Worm (Caenorhabditis elegans) whole organism, early embryonic: ENCODE measurements around the gene F14H12.17.

Experiments
- B0310.2 ChIP-seq: sonication (generic microtip); optimal IDR thresholded peaks from 2 replicates; lab custom pipeline; 2016; ENCODE audit warnings: mild to moderate bottlenecking, missing genetic modification characterization, missing compliant biosample characterization
- F13C5.2 ChIP-seq: sonication (generic microtip); optimal IDR thresholded peaks from 2 replicates; lab custom pipeline; 2017; ENCODE audit warnings: mild to moderate bottlenecking, missing genetic modification characterization, inconsistent platforms, missing compliant biosample characterization
- aly-1 ChIP-seq: sonication (generic microtip); optimal IDR thresholded peaks from 2 replicates; lab custom pipeline; 2016; ENCODE audit warnings: missing genetic modification characterization, missing compliant biosample characterization
- ama-1 ChIP-seq: fragments of 150-350 bp; optimal IDR thresholded peaks from 2 replicates; lab custom pipeline; 2014
- ceh-13 ChIP-seq: fragments of 200-800 bp; sonication (Bioruptor generic); optimal IDR thresholded peaks from 2 replicates; lab custom pipeline; 2018; ENCODE audit warnings: mild to moderate bottlenecking, missing genetic modification characterization, missing compliant biosample characterization
- ceh-36 ChIP-seq: sonication (generic microtip); optimal IDR thresholded peaks from 2 replicates; lab custom pipeline; 2016; ENCODE audit warnings: missing genetic modification characterization, inconsistent platforms, missing compliant biosample characterization
- ets-7 ChIP-seq: sonication (generic microtip); optimal IDR thresholded peaks from 2 replicates; lab custom pipeline; 2016; ENCODE audit warnings: missing genotype, missing genetic modification characterization, missing compliant biosample characterization
- flt-1 ChIP-seq: fragments of 200-800 bp; sonication (Bioruptor generic); IDR thresholded peaks from 2 replicates; pipeline ENCODE4 v1.3.6; 2022; ENCODE audit warnings: missing genetic modification characterization, missing compliant biosample characterization
- hmbx-1 ChIP-seq: sonication (generic microtip); optimal IDR thresholded peaks from 2 replicates; lab custom pipeline; 2016; ENCODE audit warnings: mild to moderate bottlenecking, missing genetic modification characterization, missing compliant biosample characterization
- hmg-4 ChIP-seq: fragments of 200-800 bp; sonication (Bioruptor generic); optimal IDR thresholded peaks from 2 replicates; lab custom pipeline; 2018; ENCODE audit warnings: mild to moderate bottlenecking, missing genetic modification characterization, missing compliant biosample characterization
- hnd-1 ChIP-seq: sonication (generic microtip); optimal IDR thresholded peaks from 2 replicates; lab custom pipeline; 2016; ENCODE audit warnings: missing genetic modification characterization, missing compliant biosample characterization
- pes-1 ChIP-seq: fragments of 200-800 bp; sonication (Bioruptor generic); IDR thresholded peaks from 2 replicates; pipeline ENCODE4 v1.3.6; 2022; ENCODE audit warnings: missing genetic modification reagents, missing genetic modification characterization, missing compliant biosample characterization
- scrt-1 ChIP-seq: fragments of 200-800 bp; sonication (Bioruptor generic); IDR thresholded peaks from 2 replicates; pipeline ENCODE4 v1.3.6; 2022; ENCODE audit warnings: missing genetic modification characterization, missing compliant biosample characterization
- sea-1 ChIP-seq: fragments of 200-800 bp; sonication (Bioruptor generic); conservative IDR thresholded peaks from 2 replicates; pipeline ENCODE4 v1.3.6; 2022; ENCODE audit warnings: missing genetic modification characterization, missing compliant biosample characterization
- tbx-11 ChIP-seq: fragments of 200-800 bp; sonication (Bioruptor generic); IDR thresholded peaks from 2 replicates; pipeline ENCODE4 v1.3.6; 2022; ENCODE audit warnings: missing genetic modification characterization, missing compliant biosample characterization
- tbx-37 ChIP-seq: fragments of 200-800 bp; sonication (Bioruptor generic); conservative IDR thresholded peaks from 2 replicates; pipeline ENCODE4 v1.3.6; 2022; ENCODE audit warnings: missing genetic modification reagents, missing genetic modification characterization, missing compliant biosample characterization
- tra-4 ChIP-seq: sonication (generic microtip); optimal IDR thresholded peaks from 2 replicates; lab custom pipeline; 2017; ENCODE audit warnings: missing genetic modification characterization, missing compliant biosample characterization

The F14H12.17 gene

ce11 chrX:4397460-4397859, 34.4 kb upstream of the F14H12.17 start:
- TF ChIP-seq hmg-4 (GFP tag; lab: Kevin White, UChicago) = no peak
- no peak for TF ChIP-seq ceh-36 (tag; lab: Kevin White, UChicago)
- no peak for TF ChIP-seq F13C5.2 (tag; lab: Kevin White, UChicago)
- TF ChIP-seq flt-1 (GFP tag; lab: Robert Waterston, UW) = no peak
- TF ChIP-seq ets-7 (tag; lab: Kevin White, UChicago) = no peak
- no peak for TF ChIP-seq aly-1 (tag; lab: Kevin White, UChicago)
- TF ChIP-seq scrt-1 (GFP tag; lab: Robert Waterston, UW) = no peak
- TF ChIP-seq B0310.2 (tag; lab: Kevin White, UChicago) = no peak
- no peak for TF ChIP-seq hmbx-1 (tag; lab: Kevin White, UChicago)
- TF ChIP-seq tra-4 (tag; lab: Kevin White, UChicago) = no peak
- no peak for TF ChIP-seq tbx-11
- TF ChIP-seq tbx-37 (GFP tag; lab: Robert Waterston, UW) = no peak
- TF ChIP-seq pes-1 (GFP tag; lab: Robert Waterston, UW) = no peak
- TF ChIP-seq ceh-13 = no peak
- no peak for TF ChIP-seq hnd-1 (tag; lab: Kevin White, UChicago)
- no peak for TF ChIP-seq ama-1
- TF ChIP-seq sea-1 = no peak

- TF ChIP-seq hmg-4 (GFP tag; lab: Kevin White, UChicago) = no peak
- TF ChIP-seq B0310.2 (tag; lab: Kevin White, UChicago) = no peak
- no peak for TF ChIP-seq ets-7 (tag; lab: Kevin White, UChicago)
- TF ChIP-seq tbx-37 (GFP tag; lab: Robert Waterston, UW) = peak; percentile 42; the same call in 1 of the 2 replicates
- peak; percentile 62 for TF ChIP-seq F13C5.2 (tag; lab: Kevin White, UChicago)
These were observed 32.2 kb upstream of the F14H12.17 start for ce11 chrX:4395073-4395850.

DNA sequence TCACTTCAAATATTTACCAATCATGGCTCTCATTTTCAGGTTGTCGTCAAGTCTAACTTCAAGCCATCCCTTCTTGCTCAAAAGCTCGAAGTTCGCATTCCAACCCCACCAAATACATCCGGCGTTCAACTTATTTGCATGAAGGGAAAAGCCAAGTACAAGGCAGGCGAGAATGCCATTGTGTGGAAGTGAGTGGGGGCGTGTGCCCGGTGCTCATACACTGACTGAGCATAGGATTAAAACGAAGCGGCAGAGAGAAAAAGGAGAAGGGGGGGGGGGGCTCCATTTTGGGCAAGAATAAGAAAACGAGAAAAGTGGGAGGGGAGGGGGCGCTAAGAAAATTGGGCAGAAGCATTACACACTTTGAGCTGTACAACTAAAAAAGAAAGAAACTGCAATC, 28.6 kb upstream of the F14H12.17 start:
- no peak for TF ChIP-seq hmg-4 (GFP tag; lab: Kevin White, UChicago)
- no peak for TF ChIP-seq hmbx-1 (tag; lab: Kevin White, UChicago)
- TF ChIP-seq pes-1 (GFP tag; lab: Robert Waterston, UW) = no peak
- TF ChIP-seq ama-1 = no peak
- no peak for TF ChIP-seq sea-1

- TF ChIP-seq F13C5.2 (tag; lab: Kevin White, UChicago) (peak; percentile 55), hmbx-1 (tag; lab: Kevin White, UChicago) (no peak), hmg-4 (GFP tag; lab: Kevin White, UChicago) (peak; percentile 77), aly-1 (tag; lab: Kevin White, UChicago) (peak; percentile 4)
These were observed 25.8 kb upstream of the F14H12.17 start, which contains the start of gene dpy-23 for ce11 chrX:4388834-4389409. TSS of gene dpy-23 (plus strand) at chrX:4389359.

ce11 chrX:4386493-4386892, 23.4 kb upstream of the F14H12.17 start:
- TF ChIP-seq ceh-13 (no peak), F13C5.2 (tag; lab: Kevin White, UChicago) (no peak), aly-1 (tag; lab: Kevin White, UChicago) (no peak), scrt-1 (GFP tag; lab: Robert Waterston, UW) (no peak), hnd-1 (tag; lab: Kevin White, UChicago) (no peak), hmbx-1 (tag; lab: Kevin White, UChicago) (no peak)

- TF ChIP-seq aly-1 (tag; lab: Kevin White, UChicago) = no peak
These were observed 20.3 kb upstream of the F14H12.17 start, which contains the start of gene lst-2 for ce11 chrX:4383316-4383936. TSS of gene lst-2 (minus strand) at chrX:4383366.

ce11 chrX:4377689-4378088, 14.6 kb upstream of the F14H12.17 start, which contains the start of gene R160.12:
TSS of gene R160.12 (minus strand) at chrX:4377789.
- no peak for TF ChIP-seq pes-1 (GFP tag; lab: Robert Waterston, UW)
- TF ChIP-seq B0310.2 (tag; lab: Kevin White, UChicago) = no peak
- TF ChIP-seq tra-4 (tag; lab: Kevin White, UChicago) = no peak

DNA sequence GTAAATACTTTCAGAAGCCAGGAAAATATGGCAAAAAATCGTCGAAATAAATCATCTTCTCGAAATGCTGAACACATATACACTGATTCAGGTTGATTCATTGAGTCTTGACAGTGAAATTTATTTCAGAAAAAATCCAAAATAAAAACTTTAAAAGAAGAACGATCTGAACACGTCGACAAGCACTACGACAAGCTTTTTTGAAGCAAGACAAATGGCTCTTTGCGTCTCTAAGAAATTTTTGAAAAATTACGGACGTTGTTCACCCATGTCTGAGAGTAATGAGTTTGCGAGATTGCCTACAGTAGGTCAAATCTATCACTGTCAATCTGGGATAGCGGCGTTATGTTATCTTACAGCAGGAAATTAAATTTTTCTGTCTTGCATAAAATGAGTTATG, 13.7 kb upstream of the F14H12.17 start, which contains the start of gene R160.2:
Gene R160.2 (minus strand): TSS at position 101 of the 400 bp plus-strand sequence.
- TF ChIP-seq tra-4 (tag; lab: Kevin White, UChicago) = no peak
- TF ChIP-seq tbx-37 (GFP tag; lab: Robert Waterston, UW) = no peak
- no peak for TF ChIP-seq scrt-1 (GFP tag; lab: Robert Waterston, UW)
- no peak for TF ChIP-seq ceh-13
- TF ChIP-seq hmbx-1 (tag; lab: Kevin White, UChicago) = no peak
- no peak for TF ChIP-seq tbx-11
- TF ChIP-seq ets-7 (tag; lab: Kevin White, UChicago) = no peak
- TF ChIP-seq F13C5.2 (tag; lab: Kevin White, UChicago) = no peak
